5 worm cellular contexts compared by ENCODE assay signal in the genomic region with DNA sequence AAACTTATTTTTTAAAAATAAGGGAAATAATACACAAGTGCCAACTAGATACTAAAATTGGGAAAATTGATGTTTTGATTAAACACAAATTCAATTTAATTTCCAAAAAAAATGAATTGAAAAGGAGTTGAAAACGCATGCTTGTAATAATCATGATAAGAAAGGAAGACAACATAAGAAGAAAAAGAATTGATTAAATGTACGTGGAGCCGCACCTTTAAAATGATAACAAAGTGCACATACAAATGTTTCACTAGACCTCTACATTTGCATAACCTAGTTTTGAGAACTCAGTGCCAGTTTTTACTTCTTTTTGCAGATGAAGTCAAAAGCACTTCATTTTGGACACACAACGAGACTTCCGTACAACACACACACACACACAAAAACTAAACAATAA.
TF ChIP-seq lines count a peak whose summit lies in the region.

No protein-coding gene starts in this region.

TF ChIP-seq in whole organism, L1 larva, 84 proteins besides CTCF, POLR2A, EP300 and RAD21:
- TF ChIP-seq elt-2 (tag; optimal IDR thresholded peaks at IDR 0.05; lab: Kevin White, UChicago), result peak; percentile 9
- no peak for TF ChIP-seq snpc-4 (tag; optimal IDR thresholded peaks at IDR 0.05; lab: Kevin White, UChicago)

TF ChIP-seq in whole organism, L2 larva, 48 proteins besides CTCF, POLR2A, EP300 and RAD21:
- peak; percentile 63 for TF ChIP-seq fos-1 (tag; optimal IDR thresholded peaks at IDR 0.05; lab: Kevin White, UChicago)
- TF ChIP-seq ztf-1 (GFP tag; conservative IDR thresholded peaks at IDR 0.05; lab: Robert Waterston, UW), result no peak
- TF ChIP-seq zag-1 (tag; optimal IDR thresholded peaks at IDR 0.05; lab: Kevin White, UChicago), result no peak
- TF ChIP-seq ztf-4 (tag; optimal IDR thresholded peaks at IDR 0.05; lab: Kevin White, UChicago), result no peak
- no peak for TF ChIP-seq unc-62 (GFP tag; optimal IDR thresholded peaks at IDR 0.05; lab: Kevin White, UChicago)

TF ChIP-seq in whole organism, L3 larva, 47 proteins besides CTCF, POLR2A, EP300 and RAD21:
- TF ChIP-seq elt-1 (tag; optimal IDR thresholded peaks at IDR 0.05; lab: Kevin White, UChicago) (no peak), ztf-11 (tag; optimal IDR thresholded peaks at IDR 0.05; lab: Kevin White, UChicago) (no peak), ZK546.5 (tag; optimal IDR thresholded peaks at IDR 0.05; lab: Kevin White, UChicago) (no peak), ceh-9 (tag; optimal IDR thresholded peaks at IDR 0.05; lab: Kevin White, UChicago) (no peak), tbx-2 (tag; optimal IDR thresholded peaks at IDR 0.05; lab: Kevin White, UChicago) (no peak), elt-2 (tag; optimal IDR thresholded peaks at IDR 0.05; lab: Kevin White, UChicago) (peak; percentile 56), pha-4 (tag; optimal IDR thresholded peaks at IDR 0.05; lab: Kevin White, UChicago) (peak; percentile 20), aly-2 (tag; optimal IDR thresholded peaks at IDR 0.05; lab: Kevin White, UChicago) (no peak), nhr-23 (tag; optimal IDR thresholded peaks at IDR 0.05; lab: Kevin White, UChicago) (no peak), nhr-237 (tag; optimal IDR thresholded peaks at IDR 0.05; lab: Kevin White, UChicago) (no peak), ceh-28 (tag; optimal IDR thresholded peaks at IDR 0.05; lab: Kevin White, UChicago) (no peak)

TF ChIP-seq in whole organism, L4 larva, 104 proteins besides CTCF, POLR2A, EP300 and RAD21:
- TF ChIP-seq nhr-28 (tag; optimal IDR thresholded peaks at IDR 0.05; lab: Kevin White, UChicago) (peak; percentile 19), duxl-1 (tag; optimal IDR thresholded peaks at IDR 0.05; lab: Kevin White, UChicago; ENCODE audit: poor library complexity) (no peak), hlh-11 (tag; optimal IDR thresholded peaks at IDR 0.05; lab: Kevin White, UChicago) (no peak), lir-3 (tag; optimal IDR thresholded peaks at IDR 0.05; lab: Kevin White, UChicago) (no peak), pqm-1 (tag; optimal IDR thresholded peaks at IDR 0.05; lab: Kevin White, UChicago) (peak; percentile 44), zag-1 (tag; optimal IDR thresholded peaks at IDR 0.05; lab: Kevin White, UChicago) (no peak), dmd-6 (GFP tag; IDR thresholded peaks at IDR 0.05; lab: Robert Waterston, UW) (0 out of 2 replicates have a peak, but pooled peaks have one; percentile 15), hmg-1.1 (GFP tag; IDR thresholded peaks at IDR 0.05; lab: Robert Waterston, UW) (no peak), nhr-41 (GFP tag; IDR thresholded peaks at IDR 0.05; lab: Robert Waterston, UW) (no peak), Y105C5A.15 (GFP tag; IDR thresholded peaks at IDR 0.05; lab: Robert Waterston, UW) (no peak)
TF ChIP-seq in whole organism, L4 larva: peak in this region for 3.

TF ChIP-seq in whole organism, young adult, 124 proteins besides CTCF, POLR2A, EP300 and RAD21:
- no peak for TF ChIP-seq sdz-38 (tag; optimal IDR thresholded peaks at IDR 0.05; lab: Kevin White, UChicago)
- no peak for TF ChIP-seq ceh-91 (GFP tag; IDR thresholded peaks at IDR 0.05; lab: Robert Waterston, UW)
- peak; percentile 55 for TF ChIP-seq nhr-80 (tag; optimal IDR thresholded peaks at IDR 0.05; lab: Kevin White, UChicago)
- TF ChIP-seq die-1 (tag; optimal IDR thresholded peaks at IDR 0.05; lab: Kevin White, UChicago), result no peak
